Fruit fly (Drosophila melanogaster) whole organism, embryonic: ENCODE measurements around the gene mof.

Source experiments
- Aef1 ChIP-seq: fragments of 200-800 bp; sonication (Bioruptor generic); IDR thresholded peaks from 3 replicates; pipeline ENCODE4 v1.3.6; 2022; ENCODE audit warnings: missing biosample characterization, missing genetic modification characterization
- Antp ChIP-seq: fragments of 200-800 bp; sonication (Bioruptor generic); optimal IDR thresholded peaks from 3 replicates; lab custom pipeline; 2016; ENCODE audit warnings: missing biosample characterization, missing genetic modification characterization
- B-H2 ChIP-seq: fragments of 200-800 bp; sonication (Bioruptor generic); optimal IDR thresholded peaks from 2 replicates; lab custom pipeline; 2018; ENCODE audit warnings: missing biosample characterization, mild to moderate bottlenecking, missing genetic modification characterization
- Bteb2 ChIP-seq: fragments of 200-800 bp; sonication (Bioruptor generic); optimal IDR thresholded peaks from 2 replicates; lab custom pipeline; 2016; ENCODE audit warnings: missing biosample characterization, missing genetic modification characterization
- CG11085 ChIP-seq: fragments of 200-800 bp; sonication (Bioruptor generic); IDR thresholded peaks from 2 replicates; pipeline ENCODE4 v1.3.6; 2022; ENCODE audit warnings: missing biosample characterization, missing genetic modification characterization
- CG11093 ChIP-seq: fragments of 200-800 bp; sonication (Bioruptor generic); IDR thresholded peaks from 3 replicates; pipeline ENCODE4 v1.3.6; 2022; ENCODE audit warnings: missing biosample characterization, missing genetic modification characterization
- CG11456 ChIP-seq: fragments of 200-800 bp; sonication (Bioruptor generic); IDR thresholded peaks from 3 replicates; pipeline ENCODE4 v1.3.6; 2022; ENCODE audit warnings: missing biosample characterization, missing genetic modification characterization
- CG13424 ChIP-seq: fragments of 200-800 bp; sonication (Bioruptor generic); optimal IDR thresholded peaks from 2 replicates; lab custom pipeline; 2019; ENCODE audit warnings: missing biosample characterization, mild to moderate bottlenecking, missing genetic modification characterization, moderate library complexity
- CG15269 ChIP-seq: fragments of 200-800 bp; sonication (Bioruptor generic); optimal IDR thresholded peaks from 2 replicates; lab custom pipeline; 2018; ENCODE audit warnings: missing biosample characterization, mild to moderate bottlenecking, missing genetic modification characterization, moderate library complexity
- CG17385 ChIP-seq: fragments of 200-800 bp; sonication (Bioruptor generic); optimal IDR thresholded peaks from 3 replicates; lab custom pipeline; 2018; ENCODE audit warnings: missing biosample characterization, mild to moderate bottlenecking, missing genetic modification characterization
- CG17568 ChIP-seq: fragments of 200-800 bp; sonication (Bioruptor generic); optimal IDR thresholded peaks from 2 replicates; lab custom pipeline; 2018; ENCODE audit warnings: missing biosample characterization, mild to moderate bottlenecking, missing genetic modification characterization, moderate library complexity
- CG18476 ChIP-seq: fragments of 200-800 bp; sonication (Bioruptor generic); optimal IDR thresholded peaks from 2 replicates; lab custom pipeline; 2016; ENCODE audit warnings: missing biosample characterization, mild to moderate bottlenecking, missing genetic modification characterization
- CG30403 ChIP-seq: fragments of 200-800 bp; sonication (Bioruptor generic); optimal IDR thresholded peaks from 3 replicates; lab custom pipeline; 2016; ENCODE audit warnings: missing biosample characterization, missing genetic modification characterization
- CG31365 ChIP-seq: fragments of 200-800 bp; sonication (Bioruptor generic); optimal IDR thresholded peaks from 2 replicates; lab custom pipeline; 2018; ENCODE audit warnings: missing biosample characterization, mild to moderate bottlenecking, missing genetic modification characterization
- CG31441 ChIP-seq: fragments of 200-800 bp; sonication (Bioruptor generic); IDR thresholded peaks from 2 replicates; pipeline ENCODE4 v1.3.6; 2022; ENCODE audit warnings: missing biosample characterization, missing genetic modification characterization
- CG4424 ChIP-seq: fragments of 200-800 bp; sonication (Bioruptor generic); optimal IDR thresholded peaks from 3 replicates; lab custom pipeline; 2016; ENCODE audit warnings: missing biosample characterization, missing genetic modification characterization
- CG6854 ChIP-seq: fragments of 200-800 bp; sonication (Bioruptor generic); optimal IDR thresholded peaks from 3 replicates; lab custom pipeline; 2017; ENCODE audit warnings: missing biosample characterization, mild to moderate bottlenecking, missing genetic modification characterization
- CG8281 ChIP-seq: fragments of 200-800 bp; sonication (Bioruptor generic); optimal IDR thresholded peaks from 2 replicates; lab custom pipeline; 2018; ENCODE audit warnings: missing biosample characterization, mild to moderate bottlenecking, missing genetic modification characterization, moderate library complexity
- CG9876 ChIP-seq: fragments of 200-800 bp; sonication (Bioruptor generic); optimal IDR thresholded peaks from 2 replicates; lab custom pipeline; 2016; ENCODE audit warnings: missing biosample characterization, missing genetic modification characterization
- GATAe ChIP-seq: fragments of 200-800 bp; sonication (Bioruptor generic); conservative IDR thresholded peaks from 2 replicates; pipeline ENCODE4 v1.3.6; 2022; ENCODE audit warnings: missing biosample characterization, missing genetic modification characterization
- HLH4C ChIP-seq: fragments of 200-800 bp; sonication (Bioruptor generic); IDR thresholded peaks from 3 replicates; pipeline ENCODE4 v1.3.6; 2022; ENCODE audit warnings: missing biosample characterization, missing genetic modification characterization; ENCODE audit not compliant: partially characterized antibody
- Hmr ChIP-seq: fragments of 200-800 bp; sonication (Bioruptor generic); optimal IDR thresholded peaks from 3 replicates; lab custom pipeline; 2017; ENCODE audit warnings: mild to moderate bottlenecking, missing biosample characterization, missing genetic modification reagents, missing genetic modification characterization
- Lhr ChIP-seq: fragments of 200-800 bp; sonication (Bioruptor generic); optimal IDR thresholded peaks from 3 replicates; lab custom pipeline; 2017; ENCODE audit warnings: mild to moderate bottlenecking, missing biosample characterization, missing genetic modification reagents, missing genetic modification characterization
- PHDP ChIP-seq: fragments of 200-800 bp; sonication (Bioruptor generic); optimal IDR thresholded peaks from 3 replicates; lab custom pipeline; 2018; ENCODE audit warnings: missing biosample characterization, mild to moderate bottlenecking, missing genetic modification characterization, moderate library complexity
- Poxn ChIP-seq: fragments of 200-800 bp; sonication (Bioruptor generic); IDR thresholded peaks from 2 replicates; pipeline ENCODE4 v1.3.6; 2022; ENCODE audit warnings: missing biosample characterization, missing genetic modification characterization
- Taf1 ChIP-seq: fragments of 200-800 bp; sonication (Bioruptor generic); IDR thresholded peaks from 2 replicates; pipeline ENCODE4 v1.3.6; 2022; ENCODE audit warnings: missing biosample characterization, missing genetic modification characterization
- ab ChIP-seq: fragments of 200-800 bp; sonication (Bioruptor generic); optimal IDR thresholded peaks from 2 replicates; lab custom pipeline; 2016; ENCODE audit warnings: missing biosample characterization, missing genetic modification characterization
- ara ChIP-seq: fragments of 200-800 bp; sonication (Bioruptor generic); IDR thresholded peaks from 2 replicates; pipeline ENCODE4 v1.3.6; 2022; ENCODE audit warnings: missing biosample characterization, missing genetic modification characterization
- bowl ChIP-seq: fragments of 200-800 bp; sonication (Bioruptor generic); IDR thresholded peaks from 2 replicates; pipeline ENCODE4 v1.3.6; 2022; ENCODE audit warnings: missing biosample characterization, missing genetic modification characterization
- ci ChIP-seq: fragments of 200-800 bp; sonication (Bioruptor generic); IDR thresholded peaks from 3 replicates; pipeline ENCODE4 v1.3.6; 2022; ENCODE audit warnings: missing biosample characterization, missing genetic modification characterization
- cwo ChIP-seq: fragments of 200-800 bp; sonication (Bioruptor generic); optimal IDR thresholded peaks from 3 replicates; lab custom pipeline; 2017; ENCODE audit warnings: missing biosample characterization, missing genetic modification characterization, mild to moderate bottlenecking, moderate library complexity, missing genetic modification reagents
- dati ChIP-seq: fragments of 200-800 bp; sonication (Bioruptor generic); IDR thresholded peaks from 2 replicates; pipeline ENCODE4 v1.3.6; 2022; ENCODE audit warnings: missing biosample characterization, missing genetic modification characterization
- emc ChIP-seq: fragments of 200-800 bp; sonication (Bioruptor generic); optimal IDR thresholded peaks from 2 replicates; lab custom pipeline; 2016; ENCODE audit warnings: missing biosample characterization, missing genetic modification characterization
- fd3F ChIP-seq: fragments of 200-800 bp; sonication (Bioruptor generic); optimal IDR thresholded peaks from 2 replicates; lab custom pipeline; 2018; ENCODE audit warnings: missing biosample characterization, mild to moderate bottlenecking, missing genetic modification characterization, moderate library complexity
- ftz-f1 ChIP-seq: fragments of 200-800 bp; sonication (Bioruptor generic); optimal IDR thresholded peaks from 2 replicates; lab custom pipeline; 2016; ENCODE audit warnings: missing biosample characterization, missing genetic modification characterization
- gfzf ChIP-seq: fragments of 200-800 bp; sonication (Bioruptor generic); optimal IDR thresholded peaks from 2 replicates; lab custom pipeline; 2016; ENCODE audit warnings: missing biosample characterization, mild to moderate bottlenecking, missing genetic modification characterization, moderate library complexity
- maf-S ChIP-seq: fragments of 200-800 bp; sonication (Bioruptor generic); optimal IDR thresholded peaks from 2 replicates; lab custom pipeline; 2016; ENCODE audit warnings: missing biosample characterization, missing genetic modification characterization
- oc ChIP-seq: fragments of 200-800 bp; sonication (Bioruptor generic); optimal IDR thresholded peaks from 2 replicates; lab custom pipeline; 2018; ENCODE audit warnings: missing biosample characterization, mild to moderate bottlenecking, missing genetic modification characterization, moderate library complexity
- p53 ChIP-seq: fragments of 200-800 bp; sonication (Bioruptor generic); optimal IDR thresholded peaks from 2 replicates; lab custom pipeline; 2016; ENCODE audit warnings: missing biosample characterization, missing genetic modification characterization
- peb ChIP-seq: fragments of 200-800 bp; sonication (Bioruptor generic); IDR thresholded peaks from 2 replicates; pipeline ENCODE4 v1.3.6; 2022; ENCODE audit warnings: missing biosample characterization, missing genetic modification characterization
- pho ChIP-seq: fragments of 200-800 bp; sonication (Bioruptor generic); optimal IDR thresholded peaks from 2 replicates; lab custom pipeline; 2016; ENCODE audit warnings: missing biosample characterization, missing genetic modification characterization
- pros ChIP-seq: fragments of 200-800 bp; sonication (Bioruptor generic); optimal IDR thresholded peaks from 3 replicates; lab custom pipeline; 2019; ENCODE audit warnings: missing biosample characterization, mild to moderate bottlenecking, missing genetic modification characterization, moderate library complexity
- pzg ChIP-seq: fragments of 200-800 bp; sonication (Bioruptor generic); optimal IDR thresholded peaks from 3 replicates; lab custom pipeline; 2018; ENCODE audit warnings: missing biosample characterization, mild to moderate bottlenecking, missing genetic modification characterization, moderate library complexity
- ranshi ChIP-seq: fragments of 200-800 bp; sonication (Bioruptor generic); IDR thresholded peaks from 2 replicates; pipeline ENCODE4 v1.3.6; 2022; ENCODE audit warnings: missing biosample characterization, missing genetic modification characterization
- row ChIP-seq: fragments of 200-800 bp; sonication (Bioruptor generic); IDR thresholded peaks from 3 replicates; pipeline ENCODE4 v1.3.6; 2022; ENCODE audit warnings: missing biosample characterization, missing genetic modification characterization
- sens ChIP-seq: fragments of 200-800 bp; sonication (Bioruptor generic); peaks from one replicate; lab custom pipeline; 2016; ENCODE audit warnings: missing biosample characterization, missing genetic modification characterization
- seq ChIP-seq: fragments of 200-800 bp; sonication (Bioruptor generic); IDR thresholded peaks from 2 replicates; pipeline ENCODE4 v1.3.6; 2022; ENCODE audit warnings: missing biosample characterization, missing genetic modification characterization
- shn ChIP-seq: fragments of 200-800 bp; sonication (Bioruptor generic); optimal IDR thresholded peaks from 3 replicates; lab custom pipeline; 2016; ENCODE audit warnings: missing biosample characterization, missing genetic modification characterization
- sna ChIP-seq: fragments of 200-800 bp; sonication (Bioruptor generic); IDR thresholded peaks from 2 replicates; pipeline ENCODE4 v1.3.6; 2022; ENCODE audit warnings: missing biosample characterization, missing genetic modification characterization; ENCODE audit not compliant: partially characterized antibody
- tap ChIP-seq: fragments of 200-800 bp; optimal IDR thresholded peaks from 3 replicates; lab custom pipeline; 2019; ENCODE audit warnings: missing biosample characterization, mild to moderate bottlenecking, missing genetic modification characterization, moderate library complexity

mof gene

DNA sequence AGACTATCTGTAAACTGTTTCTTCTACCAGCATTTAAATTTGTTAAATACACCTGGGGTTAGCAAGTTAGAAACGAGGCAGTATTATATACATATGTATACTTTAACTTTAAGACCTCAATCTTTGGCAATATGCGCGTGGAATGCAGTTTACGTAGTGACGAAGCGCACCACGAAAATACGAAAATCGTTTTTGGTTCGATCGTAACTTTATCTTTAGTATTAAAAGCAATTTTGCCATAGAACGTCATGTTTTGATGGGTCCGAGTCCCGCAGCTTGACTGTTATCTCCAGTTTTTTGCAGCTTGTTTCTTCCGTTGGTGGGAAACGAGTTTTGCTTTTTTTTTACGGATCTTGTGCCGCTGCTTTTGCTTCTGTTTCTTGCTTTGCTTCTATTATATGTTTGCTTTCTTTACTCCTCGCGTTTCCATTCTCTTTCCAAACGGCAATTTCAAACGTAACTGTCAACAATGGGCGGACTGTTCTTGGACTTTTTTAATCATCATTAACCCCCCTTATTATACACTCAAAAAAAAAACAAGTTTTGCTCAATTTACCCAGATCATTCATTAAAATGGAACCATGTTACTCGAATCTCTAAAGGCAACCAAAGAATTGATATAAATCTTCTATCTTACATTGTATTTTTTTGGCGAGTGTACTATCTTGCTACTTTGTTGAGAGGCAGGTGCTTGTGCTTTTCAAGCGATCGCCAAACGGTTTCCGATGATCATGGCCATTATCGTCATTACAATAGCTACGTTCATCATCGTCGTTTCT, 15.2 kb upstream of the mof start (continued):
- TF ChIP-seq GATAe (GFP tag; lab: Robert Waterston, UW) (no peak), dati (GFP tag; lab: Robert Waterston, UW) (no peak), sna (no peak), pros (GFP tag; lab: Kevin White, UChicago) (no peak), CG13424 (tag; lab: Kevin White, UChicago) (no peak), row (GFP tag; lab: Robert Waterston, UW) (peak; percentile 15; the same call in 2 of the 3 replicates), gfzf (GFP tag; lab: Kevin White, UChicago) (no peak), Taf1 (GFP tag; lab: Robert Waterston, UW) (0 out of 2 replicates have a peak, but pooled peaks have one; percentile 20), CG18476 (no peak), Poxn (GFP tag; lab: Robert Waterston, UW) (0 out of 2 replicates have a peak, but pooled peaks have one; percentile 46), ftz-f1 (GFP tag; lab: Kevin White, UChicago) (no peak), cwo (GFP tag; lab: Kevin White, UChicago) (peak; percentile 19), pho (GFP tag; lab: Kevin White, UChicago) (peak; percentile 62), CG11093 (GFP tag; lab: Robert Waterston, UW) (no peak), CG11456 (GFP tag; lab: Robert Waterston, UW) (peak; percentile 61; the same call in 1 of the 3 replicates), CG17385 (GFP tag; lab: Kevin White, UChicago) (peak; percentile 8), emc (GFP tag; lab: Kevin White, UChicago) (no peak), peb (GFP tag; lab: Robert Waterston, UW) (no peak), Aef1 (GFP tag; lab: Robert Waterston, UW) (no peak), bowl (GFP tag; lab: Robert Waterston, UW) (no peak), ara (peak; percentile 49), maf-S (GFP tag; lab: Kevin White, UChicago) (peak; percentile 47), ab (GFP tag; lab: Kevin White, UChicago) (no peak), Bteb2 (GFP tag; lab: Kevin White, UChicago) (peak; percentile 20), seq (GFP tag; lab: Robert Waterston, UW) (0 out of 2 replicates have a peak, but pooled peaks have one; percentile 19), PHDP (tag; lab: Kevin White, UChicago) (peak; percentile 45), CG31365 (tag; lab: Kevin White, UChicago) (no peak), CG8281 (tag; lab: Kevin White, UChicago) (no peak), p53 (GFP tag; lab: Kevin White, UChicago) (no peak), CG15269 (tag; lab: Kevin White, UChicago) (peak; percentile 7), B-H2 (GFP tag; lab: Kevin White, UChicago) (no peak), HLH4C (GFP tag; lab: Robert Waterston, UW) (no peak), tap (tag; lab: Kevin White, UChicago) (no peak), CG4424 (GFP tag; lab: Kevin White, UChicago) (no peak), CG17568 (GFP tag; lab: Kevin White, UChicago) (no peak), CG11085 (GFP tag; lab: Robert Waterston, UW) (peak; percentile 52; the same call in 1 of the 2 replicates), CG31441 (GFP tag; lab: Robert Waterston, UW) (0 out of 2 replicates have a peak, but pooled peaks have one; percentile 27), pzg (GFP tag; lab: Kevin White, UChicago) (no peak), ci (no peak), ranshi (GFP tag; lab: Robert Waterston, UW) (peak; percentile 61), CG9876 (GFP tag; lab: Kevin White, UChicago) (no peak), Antp (GFP tag; lab: Kevin White, UChicago) (peak; percentile 25), Hmr (GFP tag; lab: Kevin White, UChicago) (peak; percentile 54), fd3F (peak; percentile 8), CG30403 (peak; percentile 59), sens (GFP tag; lab: Kevin White, UChicago) (peak; percentile 90), shn (GFP tag; lab: Kevin White, UChicago) (peak; percentile 15), oc (tag; lab: Kevin White, UChicago) (no peak), CG6854 (GFP tag; lab: Kevin White, UChicago) (no peak), Lhr (no peak)
